Worm (Caenorhabditis elegans) whole organism, L4/young adult: Measurements from ENCODE around the gene F13H10.3.

Experiments
- W03F9.2 ChIP-seq: fragments of 150-350 bp; optimal IDR thresholded peaks from 2 replicates; lab custom pipeline; 2014; ENCODE audit warnings: missing biosample characterization, missing genetic modification characterization
- dao-5 ChIP-seq: sonication (generic microtip); optimal IDR thresholded peaks from 2 replicates; lab custom pipeline; 2016; ENCODE audit warnings: missing genotype, missing genetic modification characterization, moderate library complexity, missing compliant biosample characterization

DNA sequence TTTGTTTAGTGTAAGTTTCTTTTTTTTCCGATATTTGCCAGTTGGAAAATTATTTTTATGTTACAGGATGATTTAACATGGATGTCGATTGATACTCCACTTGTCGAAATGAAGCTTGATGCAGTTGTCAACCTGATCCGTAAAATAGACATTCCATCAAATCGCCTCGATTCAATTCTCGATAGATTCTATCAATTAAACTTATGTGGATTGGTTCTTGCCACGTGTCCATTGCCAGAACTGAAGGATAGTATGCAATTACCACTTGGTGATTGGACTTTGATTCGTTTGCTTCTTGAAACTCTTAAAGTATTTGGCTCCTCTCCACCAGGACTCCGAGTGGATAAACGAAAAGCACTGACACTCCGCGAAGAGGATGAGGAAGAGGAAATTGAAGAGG is 28.6 kb upstream of the F13H10.3 start:
- TF ChIP-seq dao-5 (tag; lab: Kevin White, UChicago) (no peak), W03F9.2 (tag; lab: Kevin White, UChicago) (no peak)
